Worm (Caenorhabditis elegans) whole organism, L4 larva: Measurements from ENCODE around the gene T23F11.2.
A peak's percentile ranks its signal among the peaks of the same experiment; 100 is the strongest.

Source experiments
- D1046.2 ChIP-seq: fragments of 200-800 bp; sonication (Bioruptor generic); IDR thresholded peaks from 2 replicates; pipeline ENCODE4 v1.3.6; 2022; ENCODE audit warnings: missing genetic modification characterization, missing compliant biosample characterization
- T26A8.4 ChIP-seq: fragments of 200-800 bp; sonication (Bioruptor generic); IDR thresholded peaks from 2 replicates; pipeline ENCODE4 v1.3.6; 2022; ENCODE audit warnings: missing genetic modification characterization, missing compliant biosample characterization
- aha-1 ChIP-seq: fragments of 150-350 bp; peaks from one replicate; lab custom pipeline; 2014; ENCODE audit warnings: missing biosample characterization, missing genetic modification characterization
- aly-2 ChIP-seq: sonication (generic microtip); optimal IDR thresholded peaks from 2 replicates; lab custom pipeline; 2018; ENCODE audit warnings: missing biosample characterization, missing genetic modification characterization
- arid-1 ChIP-seq: fragments of 200-800 bp; sonication (Bioruptor generic); conservative IDR thresholded peaks from 2 replicates; pipeline ENCODE4 v1.3.6; 2022; ENCODE audit warnings: missing genetic modification reagents, missing genetic modification characterization, missing compliant biosample characterization
- ceh-28 ChIP-seq: fragments of 150-350 bp; optimal IDR thresholded peaks from 2 replicates; lab custom pipeline; 2014; ENCODE audit warnings: missing biosample characterization, missing genetic modification reagents, missing genetic modification characterization
- ceh-32 ChIP-seq: sonication (generic microtip); optimal IDR thresholded peaks from 2 replicates; lab custom pipeline; 2016; ENCODE audit warnings: mild to moderate bottlenecking, missing genetic modification characterization, missing compliant biosample characterization; ENCODE audit not compliant: poor library complexity
- ceh-44 ChIP-seq: fragments of 200-800 bp; sonication (Bioruptor generic); IDR thresholded peaks from 2 replicates; pipeline ENCODE4 v1.3.6; 2022; ENCODE audit warnings: missing genetic modification reagents, missing genetic modification characterization, missing compliant biosample characterization
- daf-12 ChIP-seq: fragments of 150-350 bp; optimal IDR thresholded peaks from 2 replicates; lab custom pipeline; 2014; ENCODE audit warnings: missing biosample characterization, missing genetic modification reagents, missing genetic modification characterization
- dmd-9 ChIP-seq: fragments of 200-800 bp; sonication (Bioruptor generic); IDR thresholded peaks from 2 replicates; pipeline ENCODE4 v1.3.6; 2022; ENCODE audit warnings: missing genetic modification reagents, missing genetic modification characterization, missing compliant biosample characterization
- duxl-1 ChIP-seq: sonication (generic microtip); optimal IDR thresholded peaks from 2 replicates; lab custom pipeline; 2016; ENCODE audit warnings: mild to moderate bottlenecking, missing genetic modification characterization, moderate library complexity, missing compliant biosample characterization; ENCODE audit not compliant: poor library complexity
- dve-1 ChIP-seq: sonication (generic microtip); optimal IDR thresholded peaks from 2 replicates; lab custom pipeline; 2017; ENCODE audit warnings: antibody characterized with exemption, mild to moderate bottlenecking, missing genetic modification characterization, missing compliant biosample characterization; ENCODE audit not compliant: insufficient read depth
- gei-8 ChIP-seq: fragments of 200-800 bp; sonication (Bioruptor generic); optimal IDR thresholded peaks from 2 replicates; lab custom pipeline; 2018; ENCODE audit warnings: mild to moderate bottlenecking, missing genetic modification characterization, missing compliant biosample characterization
- hlh-30 ChIP-seq: sonication (generic microtip); optimal IDR thresholded peaks from 2 replicates; lab custom pipeline; 2017; ENCODE audit warnings: antibody characterized with exemption, mild to moderate bottlenecking, missing genetic modification characterization, missing compliant biosample characterization; ENCODE audit not compliant: insufficient read depth
- hmg-1.1 ChIP-seq: fragments of 200-800 bp; sonication (Bioruptor generic); IDR thresholded peaks from 2 replicates; pipeline ENCODE4 v1.3.6; 2022; ENCODE audit warnings: missing genetic modification reagents, missing genetic modification characterization, missing compliant biosample characterization
- jun-1 ChIP-seq: fragments of 150-350 bp; optimal IDR thresholded peaks from 2 replicates; lab custom pipeline; 2014; ENCODE audit warnings: missing biosample characterization, missing genetic modification reagents, missing genetic modification characterization
- lim-7 ChIP-seq: fragments of 200-800 bp; sonication (Bioruptor generic); IDR thresholded peaks from 2 replicates; pipeline ENCODE4 v1.3.6; 2022; ENCODE audit warnings: missing genetic modification characterization, missing compliant biosample characterization
- lin-1 ChIP-seq: fragments of 200-800 bp; sonication (Bioruptor generic); IDR thresholded peaks from 2 replicates; pipeline ENCODE4 v1.3.6; 2022; ENCODE audit warnings: missing genetic modification reagents, missing genetic modification characterization, missing compliant biosample characterization
- lin-13 ChIP-seq: fragments of 150-350 bp; optimal IDR thresholded peaks from 2 replicates; lab custom pipeline; 2014; ENCODE audit warnings: missing biosample characterization, missing genetic modification reagents, missing genetic modification characterization
- lin-38 ChIP-seq: fragments of 200-800 bp; sonication (Bioruptor generic); IDR thresholded peaks from 2 replicates; pipeline ENCODE4 v1.3.6; 2022; ENCODE audit warnings: missing genetic modification reagents, missing genetic modification characterization, missing compliant biosample characterization
- lin-39 ChIP-seq: fragments of 150-350 bp; optimal IDR thresholded peaks from 2 replicates; lab custom pipeline; 2014; ENCODE audit warnings: missing biosample characterization, missing genetic modification reagents, missing genetic modification characterization
- lsy-2 ChIP-seq, 2 experiments: fragments of 150-350 bp in 1 of 2; sonication (generic microtip) in 1 of 2; optimal IDR thresholded peaks; 2 replicates each; lab custom pipeline; 2014 to 2017; ENCODE audit warnings: missing biosample characterization in 2 of 2, missing genetic modification characterization in 2 of 2
- madf-5 ChIP-seq, 2 experiments: fragments of 200-800 bp; sonication (Bioruptor generic); IDR thresholded peaks; 2 replicates each; pipeline ENCODE4 v1.3.6; 2022; ENCODE audit warnings: missing compliant biosample characterization in 2 of 2, missing genetic modification characterization in 2 of 2
- madf-9 ChIP-seq: fragments of 200-800 bp; sonication (Bioruptor generic); conservative IDR thresholded peaks from 2 replicates; pipeline ENCODE4 v1.3.6; 2022; ENCODE audit warnings: missing genetic modification reagents, missing genetic modification characterization, missing compliant biosample characterization
- mdl-1 ChIP-seq, 2 experiments: fragments of 150-350 bp in 1 of 2; sonication (generic microtip) in 1 of 2; optimal IDR thresholded peaks; 2 replicates each; lab custom pipeline; 2014 to 2017; ENCODE audit warnings: missing biosample characterization in 2 of 2, missing genetic modification characterization in 2 of 2
- mep-1 ChIP-seq: fragments of 150-350 bp; sonication (generic microtip); optimal IDR thresholded peaks from 3 replicates; lab custom pipeline; 2014; ENCODE audit warnings: missing biosample characterization, missing genetic modification characterization
- mes-2 ChIP-seq: sonication (generic microtip); optimal IDR thresholded peaks from 2 replicates; lab custom pipeline; 2016; ENCODE audit warnings: missing genotype, mild to moderate bottlenecking, missing genetic modification characterization, missing compliant biosample characterization; ENCODE audit not compliant: poor library complexity, severe bottlenecking
- nhr-102 ChIP-seq: sonication (generic microtip); optimal IDR thresholded peaks from 2 replicates; lab custom pipeline; 2016; ENCODE audit warnings: mild to moderate bottlenecking, missing genetic modification characterization, moderate library complexity, missing compliant biosample characterization
- nhr-11 ChIP-seq: fragments of 150-350 bp; optimal IDR thresholded peaks from 2 replicates; lab custom pipeline; 2014; ENCODE audit warnings: missing biosample characterization, missing genetic modification characterization
- nhr-111 ChIP-seq: fragments of 200-800 bp; sonication (Bioruptor generic); optimal IDR thresholded peaks from 2 replicates; lab custom pipeline; 2018; ENCODE audit warnings: mild to moderate bottlenecking, missing genetic modification characterization, missing compliant biosample characterization
- nhr-237 ChIP-seq: sonication (generic microtip); optimal IDR thresholded peaks from 2 replicates; lab custom pipeline; 2017; ENCODE audit warnings: missing biosample characterization, missing genetic modification characterization
- nhr-25 ChIP-seq: sonication (generic microtip); optimal IDR thresholded peaks from 2 replicates; lab custom pipeline; 2017; ENCODE audit warnings: missing genetic modification characterization, mild to moderate bottlenecking, missing compliant biosample characterization, antibody characterized with exemption, moderate library complexity, borderline replicate concordance; ENCODE audit not compliant: insufficient read depth
- nhr-28 ChIP-seq: fragments of 150-350 bp; optimal IDR thresholded peaks from 2 replicates; lab custom pipeline; 2014; ENCODE audit warnings: missing biosample characterization, missing genetic modification characterization
- nhr-42 ChIP-seq: fragments of 200-800 bp; sonication (Bioruptor generic); IDR thresholded peaks from 2 replicates; pipeline ENCODE4 v1.3.6; 2022; ENCODE audit warnings: missing genetic modification characterization, missing compliant biosample characterization
- nhr-48 ChIP-seq: sonication (generic microtip); optimal IDR thresholded peaks from 2 replicates; lab custom pipeline; 2016; ENCODE audit warnings: mild to moderate bottlenecking, missing genetic modification characterization, missing compliant biosample characterization
- nhr-77 ChIP-seq: fragments of 150-350 bp; optimal IDR thresholded peaks from 2 replicates; lab custom pipeline; 2014; ENCODE audit warnings: missing biosample characterization, missing genetic modification characterization
- pqm-1 ChIP-seq: sonication (generic microtip); optimal IDR thresholded peaks from 2 replicates; lab custom pipeline; 2017; ENCODE audit warnings: missing biosample characterization, missing genetic modification characterization
- saeg-2 ChIP-seq: fragments of 200-800 bp; sonication (Bioruptor generic); IDR thresholded peaks from 2 replicates; pipeline ENCODE4 v1.3.6; 2022; ENCODE audit warnings: missing genetic modification reagents, missing genetic modification characterization, missing compliant biosample characterization
- skn-1 ChIP-seq: fragments of 150-350 bp; optimal IDR thresholded peaks from 2 replicates; lab custom pipeline; 2014; ENCODE audit warnings: missing biosample characterization, missing genetic modification characterization
- snpc-1.2 ChIP-seq: fragments of 200-800 bp; sonication (Bioruptor generic); IDR thresholded peaks from 2 replicates; pipeline ENCODE4 v1.3.6; 2022; ENCODE audit warnings: missing genetic modification reagents, missing genetic modification characterization, missing compliant biosample characterization
- snpc-4 ChIP-seq: fragments of 150-350 bp; optimal IDR thresholded peaks from 2 replicates; lab custom pipeline; 2014; ENCODE audit warnings: missing biosample characterization, missing genetic modification characterization
- unc-130 ChIP-seq: sonication (generic microtip); optimal IDR thresholded peaks from 2 replicates; lab custom pipeline; 2016; ENCODE audit warnings: missing genetic modification reagents, missing genetic modification characterization, missing compliant biosample characterization
- unc-62 ChIP-seq, 3 experiments: fragments of 150-350 bp in 1 of 3; sonication (generic microtip); optimal IDR thresholded peaks in 2 of 3; peaks in 1 of 3; 1 replicate in 1 of 3; 2 replicates in 2 of 3; lab custom pipeline; 2014 to 2017; ENCODE audit warnings: missing biosample characterization in 3 of 3, missing genetic modification characterization in 3 of 3, missing genetic modification reagents in 3 of 3, missing genotype in 1 of 3
- vab-7 ChIP-seq: fragments of 200-800 bp; sonication (Bioruptor generic); IDR thresholded peaks from 2 replicates; pipeline ENCODE4 v1.3.6; 2022; ENCODE audit warnings: missing genetic modification reagents, missing genetic modification characterization, missing compliant biosample characterization
- zfp-3 ChIP-seq: fragments of 200-800 bp; sonication (Bioruptor generic); conservative IDR thresholded peaks from 2 replicates; pipeline ENCODE4 v1.3.6; 2022; ENCODE audit warnings: missing genetic modification reagents, missing genetic modification characterization, missing compliant biosample characterization

The T23F11.2 gene

ce11 chrIII:4653912-4654311 is 1.4 kb downstream of the T23F11.2 start (continued):
- no peak for TF ChIP-seq lin-13
- no peak for TF ChIP-seq vab-7 (GFP tag; lab: Robert Waterston, UW)
- no peak for TF ChIP-seq unc-130 (GFP tag; lab: Kevin White, UChicago)
- TF ChIP-seq nhr-25 (tag; lab: Kevin White, UChicago), result peak; percentile 25
- TF ChIP-seq dmd-9, result no peak
- no peak for TF ChIP-seq lin-39 (tag; lab: Kevin White, UChicago)
- TF ChIP-seq snpc-4 (tag; lab: Kevin White, UChicago), result no peak
- peak; percentile 11; the same call in 1 of the 2 replicates for TF ChIP-seq arid-1 (GFP tag; lab: Robert Waterston, UW)
- 0 out of 2 replicates have a peak, but pooled peaks have one; percentile 17 for TF ChIP-seq lim-7 (GFP tag; lab: Robert Waterston, UW)
- TF ChIP-seq gei-8 (GFP tag; lab: Kevin White, UChicago), result no peak
- TF ChIP-seq duxl-1 (tag; lab: Kevin White, UChicago), result peak; percentile 71
- no peak for TF ChIP-seq ceh-28 (tag; lab: Kevin White, UChicago)
- TF ChIP-seq ceh-44, result no peak
- TF ChIP-seq ceh-32 (tag; lab: Kevin White, UChicago), result no peak
- TF ChIP-seq nhr-77 (tag; lab: Kevin White, UChicago), result no peak
- no peak for TF ChIP-seq aly-2
- TF ChIP-seq, all 104 proteins: peak for 11

- TF ChIP-seq madf-5 (GFP tag; IDR thresholded peaks at IDR 0.05; lab: Robert Waterston, UW), result peak in 1 of 2 experiments; percentile 6; a peak in 1 of 4 replicates
- TF ChIP-seq saeg-2 (GFP tag; lab: Robert Waterston, UW), result no peak
- no peak for TF ChIP-seq skn-1 (tag; lab: Kevin White, UChicago)
- no peak for TF ChIP-seq nhr-102 (tag; lab: Kevin White, UChicago)
- no peak for TF ChIP-seq pqm-1
- TF ChIP-seq mep-1 (tag; lab: Kevin White, UChicago), result peak; percentile 41
- peak; percentile 35 for TF ChIP-seq nhr-111 (GFP tag; lab: Kevin White, UChicago)
- no peak for TF ChIP-seq D1046.2 (GFP tag; lab: Robert Waterston, UW)
- peak; percentile 17 for TF ChIP-seq mes-2 (tag; lab: Kevin White, UChicago)
- peak in 1 of 2 experiments; percentile 50 for TF ChIP-seq unc-62 (GFP tag; optimal IDR thresholded peaks at IDR 0.05 in 1 of 2; lab: Kevin White, UChicago)
- TF ChIP-seq unc-62 (tag; optimal IDR thresholded peaks at IDR 0.05; lab: Kevin White, UChicago), result no peak
- TF ChIP-seq nhr-237 (tag; lab: Kevin White, UChicago), result no peak
- TF ChIP-seq nhr-11 (tag; lab: Kevin White, UChicago), result no peak
- TF ChIP-seq hlh-30, result no peak
These were observed 1.9 kb downstream of the T23F11.2 start for ce11 chrIII:4653374-4653773.

DNA sequence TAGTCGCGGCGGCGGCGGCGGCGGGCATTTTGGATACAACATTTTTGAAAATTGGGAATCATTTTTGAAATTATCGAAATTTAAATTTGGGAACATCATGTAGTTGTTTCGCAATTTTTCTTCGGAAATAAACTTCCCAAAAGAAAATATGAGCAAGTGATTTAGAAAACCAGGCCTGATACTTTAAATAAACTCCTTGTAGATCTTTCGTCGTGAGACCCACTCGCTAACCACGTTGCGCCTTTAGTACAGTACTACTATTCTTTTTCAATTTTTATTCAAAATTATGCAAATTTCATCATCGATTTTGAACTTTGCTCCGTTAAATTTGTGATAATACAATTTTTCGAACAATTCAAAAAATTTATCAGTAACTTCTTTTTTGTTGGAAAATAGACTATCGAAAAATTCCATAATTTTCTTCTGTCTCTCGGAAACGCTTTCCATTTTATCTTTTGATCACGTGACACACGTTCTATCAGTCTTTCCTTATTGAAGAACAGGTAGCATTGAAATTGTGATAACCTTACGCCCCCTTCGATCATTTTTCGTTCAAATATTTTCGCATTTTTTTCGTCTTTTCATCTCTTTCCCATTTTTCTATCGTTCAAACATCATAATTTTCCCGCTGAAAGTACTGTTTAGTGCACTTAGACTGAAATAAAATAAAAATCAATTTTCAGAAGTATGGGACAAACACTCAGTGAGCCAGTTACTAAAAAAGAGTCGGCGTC is 5.3 kb downstream of the T23F11.2 start, which contains the start of gene ppm-2:
TSS of gene ppm-2 (plus strand) at position 684 of the 734 bp plus-strand sequence.
- TF ChIP-seq lin-38 (GFP tag; lab: Robert Waterston, UW) (peak; percentile 22; the same call in 1 of the 2 replicates), daf-12 (tag; lab: Kevin White, UChicago) (no peak), dmd-9 (0 out of 2 replicates have a peak, but pooled peaks have one; percentile 4), unc-130 (GFP tag; lab: Kevin White, UChicago) (peak; percentile 27), dve-1 (peak; percentile 55), mep-1 (tag; lab: Kevin White, UChicago) (peak; percentile 13), hlh-30 (peak; percentile 73), madf-9 (GFP tag; lab: Robert Waterston, UW) (0 out of 2 replicates have a peak, but pooled peaks have one; percentile 14), lin-1 (GFP tag; lab: Robert Waterston, UW) (0 out of 2 replicates have a peak, but pooled peaks have one; percentile 38), vab-7 (GFP tag; lab: Robert Waterston, UW) (no peak), nhr-77 (tag; lab: Kevin White, UChicago) (peak; percentile 14), nhr-42 (no peak), nhr-28 (tag; lab: Kevin White, UChicago) (peak; percentile 63), zfp-3 (GFP tag; lab: Robert Waterston, UW) (0 out of 2 replicates have a peak, but pooled peaks have one; percentile 45), lsy-2 (tag; optimal IDR thresholded peaks at IDR 0.05; lab: Kevin White, UChicago) (peak in 1 of 2 experiments; percentile 47), jun-1 (tag; lab: Kevin White, UChicago) (no peak), aha-1 (tag; lab: Kevin White, UChicago) (no peak), mdl-1 (tag; optimal IDR thresholded peaks at IDR 0.05; lab: Kevin White, UChicago) (peak in 1 of 2 experiments; percentile 10), snpc-1.2 (GFP tag; lab: Robert Waterston, UW) (peak; percentile 46; the same call in 1 of the 2 replicates), nhr-48 (tag; lab: Kevin White, UChicago) (no peak), hmg-1.1 (no peak), T26A8.4 (GFP tag; lab: Robert Waterston, UW) (no peak)
